Worm (Caenorhabditis elegans) whole organism, L4/young adult: ENCODE measurements around the gene F54F11.1.

Experiments
- W03F9.2 ChIP-seq: fragments of 150-350 bp; optimal IDR thresholded peaks from 2 replicates; lab custom pipeline; 2014; ENCODE audit warnings: missing biosample characterization, missing genetic modification characterization
- dao-5 ChIP-seq: sonication (generic microtip); optimal IDR thresholded peaks from 2 replicates; lab custom pipeline; 2016; ENCODE audit warnings: missing genotype, missing genetic modification characterization, moderate library complexity, missing compliant biosample characterization
- him-1 ChIP-seq: sonication (generic microtip); optimal IDR thresholded peaks from 2 replicates; lab custom pipeline; 2016; ENCODE audit warnings: missing genotype, missing genetic modification reagents, missing genetic modification characterization, missing compliant biosample characterization

Gene F54F11.1

ce11 chrII:13508607-13509006 lies 4.9 kb downstream of the F54F11.1 start:
- TF ChIP-seq him-1 (no peak), dao-5 (tag; lab: Kevin White, UChicago) (no peak), W03F9.2 (tag; lab: Kevin White, UChicago) (no peak)

ce11 chrII:13515813-13516212 lies 12.1 kb downstream of the F54F11.1 start:
- TF ChIP-seq W03F9.2 (tag; lab: Kevin White, UChicago): no peak
- no peak for TF ChIP-seq him-1
- TF ChIP-seq dao-5 (tag; lab: Kevin White, UChicago): no peak

- TF ChIP-seq dao-5 (tag; lab: Kevin White, UChicago): no peak
- no peak for TF ChIP-seq W03F9.2 (tag; lab: Kevin White, UChicago)
- TF ChIP-seq him-1: no peak
Measured at ce11 chrII:13517600-13517999, 13.8 kb downstream of the F54F11.1 start, which contains the start of gene sre-45. TSS of gene sre-45 (plus strand) at chrII:13517900.

ce11 chrII:13521179-13521616 lies 17.4 kb downstream of the F54F11.1 start:
- no peak for TF ChIP-seq dao-5 (tag; lab: Kevin White, UChicago)
- peak; percentile 23 for TF ChIP-seq W03F9.2 (tag; lab: Kevin White, UChicago)
- no peak for TF ChIP-seq him-1

- no peak for TF ChIP-seq him-1
- no peak for TF ChIP-seq W03F9.2 (tag; lab: Kevin White, UChicago)
- TF ChIP-seq dao-5 (tag; lab: Kevin White, UChicago): no peak
Measured at ce11 chrII:13521977-13522404, 18.2 kb downstream of the F54F11.1 start.

ce11 chrII:13529131-13529530 lies 25.4 kb downstream of the F54F11.1 start:
- TF ChIP-seq him-1 (no peak), W03F9.2 (tag; lab: Kevin White, UChicago) (no peak), dao-5 (tag; lab: Kevin White, UChicago) (no peak)

- TF ChIP-seq dao-5 (tag; lab: Kevin White, UChicago) (no peak), W03F9.2 (tag; lab: Kevin White, UChicago) (no peak), him-1 (no peak)
Measured at ce11 chrII:13530657-13531056, 26.9 kb downstream of the F54F11.1 start.

ce11 chrII:13531118-13531517 lies 27.4 kb downstream of the F54F11.1 start, which contains the start of gene snx-14:
TSS of gene snx-14 (minus strand) at chrII:13531218.
- TF ChIP-seq dao-5 (tag; lab: Kevin White, UChicago) (no peak), him-1 (no peak), W03F9.2 (tag; lab: Kevin White, UChicago) (no peak)

ce11 chrII:13540956-13541355 lies 37.2 kb downstream of the F54F11.1 start, which contains the start of the genes noa-1 and Y48E1B.17:
TSS of gene noa-1 (minus strand) at chrII:13541056.
TSS of gene Y48E1B.17 (minus strand) at chrII:13541084.
- TF ChIP-seq dao-5 (tag; lab: Kevin White, UChicago) (no peak), him-1 (no peak), W03F9.2 (tag; lab: Kevin White, UChicago) (no peak)

- no peak for TF ChIP-seq him-1
- TF ChIP-seq W03F9.2 (tag; lab: Kevin White, UChicago): no peak
- no peak for TF ChIP-seq dao-5 (tag; lab: Kevin White, UChicago)
Measured at ce11 chrII:13542991-13543390, 39.2 kb downstream of the F54F11.1 start.

- no peak for TF ChIP-seq W03F9.2 (tag; lab: Kevin White, UChicago)
- no peak for TF ChIP-seq dao-5 (tag; lab: Kevin White, UChicago)
- no peak for TF ChIP-seq him-1
Measured at ce11 chrII:13547545-13547944, 43.8 kb downstream of the F54F11.1 start, which contains the start of gene ddl-2. TSS of gene ddl-2 (minus strand) at chrII:13547645.
